Worm (Caenorhabditis elegans) whole organism, young adult: ENCODE results near the gene C49G7.12.
A peak's percentile ranks its signal among the peaks of the same experiment; 100 is the strongest.

Source experiments
- B0261.1 ChIP-seq: sonication (generic microtip); optimal IDR thresholded peaks from 2 replicates; lab custom pipeline; 2016; ENCODE audit warnings: mild to moderate bottlenecking, missing genetic modification characterization, moderate library complexity, missing compliant biosample characterization
- C17E4.6 ChIP-seq: fragments of 200-800 bp; sonication (Bioruptor generic); IDR thresholded peaks from 2 replicates; pipeline ENCODE4 v1.3.6; 2022; ENCODE audit warnings: missing genetic modification reagents, missing genetic modification characterization, missing compliant biosample characterization
- F22D6.2 ChIP-seq: sonication (generic microtip); optimal IDR thresholded peaks from 2 replicates; lab custom pipeline; 2016; ENCODE audit warnings: mild to moderate bottlenecking, missing genetic modification characterization, missing compliant biosample characterization
- F37B4.10 ChIP-seq: fragments of 200-800 bp; sonication (Bioruptor generic); IDR thresholded peaks from 2 replicates; pipeline ENCODE4 v1.3.6; 2022; ENCODE audit warnings: missing genetic modification characterization, missing compliant biosample characterization
- F57C9.4 ChIP-seq: sonication (generic microtip); optimal IDR thresholded peaks from 2 replicates; lab custom pipeline; 2017; ENCODE audit warnings: mild to moderate bottlenecking, missing genetic modification characterization, missing compliant biosample characterization
- T26A5.8 ChIP-seq: sonication (generic microtip); optimal IDR thresholded peaks from 2 replicates; lab custom pipeline; 2016; ENCODE audit warnings: missing genetic modification characterization, missing compliant biosample characterization
- Y53F4B.3 ChIP-seq: fragments of 200-800 bp; sonication (Bioruptor generic); IDR thresholded peaks from 2 replicates; pipeline ENCODE4 v1.3.6; 2022; ENCODE audit warnings: missing genetic modification reagents, missing genetic modification characterization, missing compliant biosample characterization
- Y79H2A.3 ChIP-seq: fragments of 200-800 bp; sonication (Bioruptor generic); conservative IDR thresholded peaks from 2 replicates; pipeline ENCODE4 v1.3.6; 2022; ENCODE audit warnings: missing genetic modification reagents, missing genetic modification characterization, missing compliant biosample characterization
- ZK185.1 ChIP-seq: sonication (generic microtip); optimal IDR thresholded peaks from 2 replicates; lab custom pipeline; 2016; ENCODE audit warnings: mild to moderate bottlenecking, missing genetic modification characterization, missing compliant biosample characterization; ENCODE audit not compliant: poor library complexity, severe bottlenecking
- akir-1 ChIP-seq: fragments of 200-800 bp; sonication (Bioruptor generic); optimal IDR thresholded peaks from 2 replicates; lab custom pipeline; 2018; ENCODE audit warnings: mild to moderate bottlenecking, missing genetic modification characterization, moderate library complexity, missing compliant biosample characterization
- ama-1 ChIP-seq, 3 experiments: fragments of 150-350 bp in 1 of 3; sonication (generic microtip) in 2 of 3; optimal IDR thresholded peaks; 2 replicates each; lab custom pipeline; 2014 to 2018; ENCODE audit warnings: missing biosample characterization in 2 of 3, missing genetic modification characterization in 2 of 3, missing genetic modification reagents in 2 of 3
- aptf-2 ChIP-seq: fragments of 200-800 bp; sonication (Bioruptor generic); conservative IDR thresholded peaks from 2 replicates; pipeline ENCODE4 v1.3.6; 2022; ENCODE audit warnings: missing genetic modification reagents, missing genetic modification characterization, missing compliant biosample characterization
- athp-1 ChIP-seq: sonication (generic microtip); optimal IDR thresholded peaks from 2 replicates; lab custom pipeline; 2017; ENCODE audit warnings: mild to moderate bottlenecking, missing genetic modification characterization, missing compliant biosample characterization
- attf-3 ChIP-seq: fragments of 200-800 bp; sonication (Bioruptor generic); conservative IDR thresholded peaks from 2 replicates; pipeline ENCODE4 v1.3.6; 2022; ENCODE audit warnings: missing genetic modification reagents, missing genetic modification characterization, missing compliant biosample characterization
- cebp-1 ChIP-seq, 2 experiments: fragments of 200-800 bp in 1 of 2; sonication (Bioruptor generic) in 1 of 2; sonication (generic microtip) in 1 of 2; IDR thresholded peaks in 1 of 2; optimal IDR thresholded peaks in 1 of 2; 2 replicates each; pipeline versions ENCODE4 v1.3.6 to Lab custom; 2017 to 2022; ENCODE audit warnings: missing compliant biosample characterization in 2 of 2, missing genetic modification characterization in 2 of 2, mild to moderate bottlenecking in 1 of 2, missing genetic modification reagents in 1 of 2, moderate library complexity in 1 of 2
- cebp-2 ChIP-seq: fragments of 200-800 bp; sonication (Bioruptor generic); IDR thresholded peaks from 2 replicates; pipeline ENCODE4 v1.3.6; 2022; ENCODE audit warnings: missing genetic modification characterization, missing compliant biosample characterization
- ceh-100 ChIP-seq: fragments of 200-800 bp; sonication (Bioruptor generic); IDR thresholded peaks from 2 replicates; pipeline ENCODE4 v1.3.6; 2022; ENCODE audit warnings: missing genetic modification reagents, missing genetic modification characterization, missing compliant biosample characterization
- ceh-58 ChIP-seq: fragments of 200-800 bp; sonication (Bioruptor generic); IDR thresholded peaks from 2 replicates; pipeline ENCODE4 v1.3.6; 2022; ENCODE audit warnings: missing genetic modification characterization, missing compliant biosample characterization
- dox-1 ChIP-seq: fragments of 200-800 bp; sonication (Bioruptor generic); IDR thresholded peaks from 2 replicates; pipeline ENCODE4 v1.3.6; 2022; ENCODE audit warnings: missing genetic modification reagents, missing genetic modification characterization, missing compliant biosample characterization
- dpff-1 ChIP-seq: sonication (generic microtip); optimal IDR thresholded peaks from 2 replicates; lab custom pipeline; 2017; ENCODE audit warnings: mild to moderate bottlenecking, missing genetic modification characterization, missing compliant biosample characterization
- efl-1 ChIP-seq: fragments of 150-350 bp; optimal IDR thresholded peaks from 2 replicates; lab custom pipeline; 2014; ENCODE audit warnings: missing biosample characterization, missing genetic modification reagents, missing genetic modification characterization
- egrh-3 ChIP-seq: fragments of 200-800 bp; sonication (Bioruptor generic); IDR thresholded peaks from 2 replicates; pipeline ENCODE4 v1.3.6; 2022; ENCODE audit warnings: missing genetic modification reagents, missing genetic modification characterization, missing compliant biosample characterization
- him-1 ChIP-seq: sonication (generic microtip); optimal IDR thresholded peaks from 2 replicates; lab custom pipeline; 2016; ENCODE audit warnings: missing genotype, missing genetic modification reagents, missing genetic modification characterization, missing compliant biosample characterization
- hmg-1.2 ChIP-seq: fragments of 200-800 bp; sonication (Bioruptor generic); IDR thresholded peaks from 2 replicates; pipeline ENCODE4 v1.3.6; 2022; ENCODE audit warnings: missing genetic modification reagents, missing genetic modification characterization, missing compliant biosample characterization
- hsf-1 ChIP-seq: fragments of 200-800 bp; sonication (Bioruptor generic); IDR thresholded peaks from 2 replicates; pipeline ENCODE4 v1.3.6; 2022; ENCODE audit warnings: missing genetic modification reagents, missing genetic modification characterization, missing compliant biosample characterization
- lin-35 ChIP-seq, 3 experiments: fragments of 150-350 bp in 2 of 3; sonication (generic microtip) in 1 of 3; optimal IDR thresholded peaks; 2 replicates each; lab custom pipeline; 2014 to 2018; ENCODE audit warnings: missing biosample characterization in 3 of 3, missing genetic modification characterization in 3 of 3, missing genetic modification reagents in 3 of 3
- madf-6 ChIP-seq: fragments of 200-800 bp; sonication (Bioruptor generic); IDR thresholded peaks from 2 replicates; pipeline ENCODE4 v1.3.6; 2022; ENCODE audit warnings: missing genetic modification reagents, missing genetic modification characterization, missing compliant biosample characterization
- mcd-1 ChIP-seq: fragments of 200-800 bp; sonication (Bioruptor generic); IDR thresholded peaks from 2 replicates; pipeline ENCODE4 v1.3.6; 2022; ENCODE audit warnings: missing genetic modification reagents, missing genetic modification characterization, missing compliant biosample characterization
- mel-28 ChIP-seq: sonication (generic microtip); optimal IDR thresholded peaks from 2 replicates; lab custom pipeline; 2016; ENCODE audit warnings: borderline replicate concordance, mild to moderate bottlenecking, missing genetic modification characterization, missing compliant biosample characterization
- nhr-120 ChIP-seq: fragments of 200-800 bp; sonication (Bioruptor generic); IDR thresholded peaks from 2 replicates; pipeline ENCODE4 v1.3.6; 2022; ENCODE audit warnings: missing genetic modification characterization, missing compliant biosample characterization
- nhr-179 ChIP-seq: sonication (generic microtip); optimal IDR thresholded peaks from 2 replicates; lab custom pipeline; 2016; ENCODE audit warnings: mild to moderate bottlenecking, missing genetic modification characterization, missing compliant biosample characterization
- pbrm-1 ChIP-seq: fragments of 200-800 bp; sonication (Bioruptor generic); IDR thresholded peaks from 2 replicates; pipeline ENCODE4 v1.3.6; 2022; ENCODE audit warnings: missing genetic modification reagents, missing genetic modification characterization, missing compliant biosample characterization
- pha-4 ChIP-seq: fragments of 150-350 bp; sonication (generic microtip); optimal IDR thresholded peaks from 2 replicates; lab custom pipeline; 2014; ENCODE audit warnings: missing biosample characterization, missing genetic modification reagents, missing genetic modification characterization
- rec-8 ChIP-seq, 2 experiments: sonication (generic microtip); optimal IDR thresholded peaks; 2 replicates each; lab custom pipeline; 2016; ENCODE audit warnings: mild to moderate bottlenecking in 2 of 2, missing genetic modification characterization in 2 of 2, missing genetic modification reagents in 2 of 2, missing genotype in 2 of 2, missing biosample characterization in 1 of 2, missing compliant biosample characterization in 1 of 2, moderate library complexity in 1 of 2
- somi-1 ChIP-seq: fragments of 200-800 bp; sonication (Bioruptor generic); optimal IDR thresholded peaks from 2 replicates; lab custom pipeline; 2018; ENCODE audit warnings: mild to moderate bottlenecking, missing genetic modification characterization, missing compliant biosample characterization
- unc-130 ChIP-seq: sonication (generic microtip); optimal IDR thresholded peaks from 2 replicates; lab custom pipeline; 2016; ENCODE audit warnings: missing genetic modification reagents, missing genetic modification characterization, missing compliant biosample characterization
- ztf-25 ChIP-seq: fragments of 200-800 bp; sonication (Bioruptor generic); IDR thresholded peaks from 2 replicates; pipeline ENCODE4 v1.3.6; 2022; ENCODE audit warnings: missing genetic modification reagents, missing genetic modification characterization, missing compliant biosample characterization
- ztf-28 ChIP-seq: fragments of 200-800 bp; sonication (Bioruptor generic); IDR thresholded peaks from 2 replicates; pipeline ENCODE4 v1.3.6; 2022; ENCODE audit warnings: missing genetic modification reagents, missing genetic modification characterization, missing compliant biosample characterization

Gene C49G7.12

DNA sequence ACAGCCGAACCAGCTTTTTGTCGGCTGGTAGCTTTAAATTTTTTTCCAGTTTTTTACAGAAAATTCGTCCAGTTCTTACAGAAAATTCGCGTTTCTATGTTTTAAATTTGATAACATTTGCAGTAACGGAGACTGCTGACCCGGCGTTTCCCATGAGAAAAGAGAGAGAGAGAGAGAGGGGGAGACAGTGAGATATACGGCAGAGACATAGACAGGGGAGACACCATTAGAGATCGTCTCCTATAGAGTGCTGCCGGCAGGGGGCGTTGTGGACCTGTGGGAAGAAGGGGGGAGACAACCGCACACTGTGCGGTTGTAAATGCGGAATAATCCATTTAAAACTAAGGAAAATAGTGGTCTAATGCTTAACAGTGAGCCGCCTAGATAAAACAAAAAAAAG, 8.6 kb upstream of the C49G7.12 start (continued):
- TF ChIP-seq somi-1 (GFP tag; lab: Kevin White, UChicago): no peak
- TF ChIP-seq Y79H2A.3 (GFP tag; lab: Robert Waterston, UW): no peak
- no peak for TF ChIP-seq dpff-1 (tag; lab: Kevin White, UChicago)
- no peak for TF ChIP-seq hsf-1 (GFP tag; lab: Robert Waterston, UW)
- TF ChIP-seq ztf-25 (GFP tag; lab: Robert Waterston, UW): no peak
- no peak for TF ChIP-seq nhr-179 (tag; lab: Kevin White, UChicago)
- no peak for TF ChIP-seq F57C9.4
- no peak for TF ChIP-seq F37B4.10
- no peak for TF ChIP-seq ZK185.1
- no peak for TF ChIP-seq T26A5.8 (tag; lab: Kevin White, UChicago)
- TF ChIP-seq rec-8 (tag; optimal IDR thresholded peaks at IDR 0.05; lab: Kevin White, UChicago): no peak
- no peak for TF ChIP-seq unc-130 (GFP tag; lab: Kevin White, UChicago)
- TF ChIP-seq akir-1 (GFP tag; lab: Kevin White, UChicago): no peak
- TF ChIP-seq lin-35 (GFP tag; optimal IDR thresholded peaks at IDR 0.05; lab: Kevin White, UChicago): no peak
- TF ChIP-seq pha-4 (tag; lab: Kevin White, UChicago): no peak
- no peak for TF ChIP-seq cebp-2 (GFP tag; lab: Robert Waterston, UW)
- no peak for TF ChIP-seq efl-1
- no peak for TF ChIP-seq pbrm-1 (GFP tag; lab: Robert Waterston, UW)
- no peak for TF ChIP-seq mcd-1 (GFP tag; lab: Robert Waterston, UW)
- no peak for TF ChIP-seq B0261.1 (tag; lab: Kevin White, UChicago)
- TF ChIP-seq cebp-1 (GFP tag; IDR thresholded peaks at IDR 0.05; lab: Robert Waterston, UW): no peak
- peak; percentile 16 for TF ChIP-seq cebp-1 (tag; optimal IDR thresholded peaks at IDR 0.05; lab: Kevin White, UChicago)
- TF ChIP-seq ztf-28: no peak
- 0 out of 2 replicates have a peak, but pooled peaks have one; percentile 14 for TF ChIP-seq madf-6 (GFP tag; lab: Robert Waterston, UW)
- TF ChIP-seq C17E4.6 (GFP tag; lab: Robert Waterston, UW): no peak
- no peak for TF ChIP-seq Y53F4B.3 (GFP tag; lab: Robert Waterston, UW)
- no peak for TF ChIP-seq nhr-120
- TF ChIP-seq egrh-3 (GFP tag; lab: Robert Waterston, UW): 0 out of 2 replicates have a peak, but pooled peaks have one; percentile 18
- no peak for TF ChIP-seq him-1 (tag; lab: Kevin White, UChicago)
- no peak for TF ChIP-seq mel-28 (tag; lab: Kevin White, UChicago)
- no peak for TF ChIP-seq F22D6.2
- TF ChIP-seq ama-1 (optimal IDR thresholded peaks at IDR 0.05; lab: Kevin White, UChicago): no peak
- TF ChIP-seq ama-1 (GFP tag; optimal IDR thresholded peaks at IDR 0.05; lab: Kevin White, UChicago): no peak
- TF ChIP-seq athp-1 (tag; lab: Kevin White, UChicago): no peak
- TF ChIP-seq attf-3: no peak
- no peak for TF ChIP-seq ceh-100
- TF ChIP-seq dox-1 (GFP tag; lab: Robert Waterston, UW): no peak
- peak; percentile 95 for TF ChIP-seq aptf-2 (GFP tag; lab: Robert Waterston, UW)
- TF ChIP-seq ceh-58: no peak
- TF ChIP-seq hmg-1.2 (GFP tag; lab: Robert Waterston, UW): peak; percentile 74; the same call in 1 of the 2 replicates

DNA sequence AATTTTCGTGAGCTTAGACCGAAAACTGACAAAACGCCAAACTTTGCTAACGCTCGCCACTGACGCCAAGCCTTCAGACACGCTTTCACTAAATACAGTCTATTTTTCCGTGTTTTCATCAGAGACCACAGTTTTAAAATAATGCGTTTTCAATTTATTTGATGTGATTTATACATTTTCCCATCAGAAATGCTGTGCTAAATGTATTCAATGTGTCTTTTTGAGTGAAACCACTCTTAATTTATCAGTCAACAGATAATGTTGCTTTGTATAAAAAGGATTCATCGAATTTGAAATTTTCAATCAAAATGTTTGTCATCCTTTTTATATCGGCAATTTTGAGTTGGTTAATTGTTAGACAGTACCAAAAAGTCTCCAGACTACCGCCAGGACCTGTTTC, 6.9 kb upstream of the C49G7.12 start, which contains the start of gene cyp-35A4:
cyp-35A4 (plus strand) TSS at position 301 of the 400 bp plus-strand sequence.
- TF ChIP-seq Y53F4B.3 (GFP tag; lab: Robert Waterston, UW): no peak
